Worm (Caenorhabditis elegans) whole organism, L4/young adult: ENCODE results near the gene lbp-3.

ENCODE experiments used
- W03F9.2 ChIP-seq: fragments of 150-350 bp; optimal IDR thresholded peaks from 2 replicates; lab custom pipeline; 2014; ENCODE audit warnings: missing biosample characterization, missing genetic modification characterization
- dao-5 ChIP-seq: sonication (generic microtip); optimal IDR thresholded peaks from 2 replicates; lab custom pipeline; 2016; ENCODE audit warnings: missing genotype, missing genetic modification characterization, moderate library complexity, missing compliant biosample characterization
- him-1 ChIP-seq: sonication (generic microtip); optimal IDR thresholded peaks from 2 replicates; lab custom pipeline; 2016; ENCODE audit warnings: missing genotype, missing genetic modification reagents, missing genetic modification characterization, missing compliant biosample characterization

- TF ChIP-seq him-1 (tag; lab: Kevin White, UChicago) (no peak), W03F9.2 (no peak), dao-5 (tag; lab: Kevin White, UChicago) (no peak)
Observed at ce11 chrX:3272580-3272979, 15.4 kb downstream of the lbp-3 start, which contains the start of gene K09C4.7.
